Worm (Caenorhabditis elegans) whole organism, L3 larva: ENCODE results near the gene F45D3.1.

Experiments used
- ama-1 ChIP-seq: fragments of 150-350 bp; optimal IDR thresholded peaks from 2 replicates; lab custom pipeline; 2018
- egl-27 ChIP-seq: sonication (generic microtip); optimal IDR thresholded peaks from 4 replicates; lab custom pipeline; 2017; ENCODE audit warnings: missing biosample characterization, missing genetic modification reagents, missing genetic modification characterization
- elt-1 ChIP-seq: fragments of 150-350 bp; optimal IDR thresholded peaks from 2 replicates; lab custom pipeline; 2014; ENCODE audit warnings: missing biosample characterization, missing genetic modification characterization
- elt-2 ChIP-seq: sonication (generic microtip); optimal IDR thresholded peaks from 2 replicates; lab custom pipeline; 2016; ENCODE audit warnings: missing genetic modification reagents, mild to moderate bottlenecking, missing genetic modification characterization, missing compliant biosample characterization
- elt-3 ChIP-seq, 3 experiments: fragments of 150-350 bp in 1 of 3; sonication (generic microtip) in 2 of 3; optimal IDR thresholded peaks; 2 replicates in 2 of 3; 4 replicates in 1 of 3; lab custom pipeline; 2014 to 2017; ENCODE audit warnings: missing biosample characterization in 3 of 3, missing genetic modification characterization in 3 of 3
- fkh-10 ChIP-seq: sonication (generic microtip); optimal IDR thresholded peaks from 2 replicates; lab custom pipeline; 2017; ENCODE audit warnings: missing biosample characterization, missing genetic modification reagents, missing genetic modification characterization
- lin-39 ChIP-seq: fragments of 150-350 bp; optimal IDR thresholded peaks from 2 replicates; lab custom pipeline; 2018; ENCODE audit warnings: missing biosample characterization, missing genetic modification reagents, missing genetic modification characterization
- mml-1 ChIP-seq: fragments of 150-350 bp; sonication (generic microtip); optimal IDR thresholded peaks from 3 replicates; lab custom pipeline; 2014; ENCODE audit warnings: missing biosample characterization, missing genetic modification characterization
- nhr-43 ChIP-seq: sonication (generic microtip); optimal IDR thresholded peaks from 2 replicates; lab custom pipeline; 2016; ENCODE audit warnings: mild to moderate bottlenecking, missing genetic modification characterization, missing compliant biosample characterization; ENCODE audit not compliant: poor library complexity, severe bottlenecking
- nhr-76 ChIP-seq: fragments of 150-350 bp; sonication (generic microtip); optimal IDR thresholded peaks from 5 replicates; lab custom pipeline; 2014; ENCODE audit warnings: missing biosample characterization, missing genetic modification characterization
- nhr-77 ChIP-seq: fragments of 150-350 bp; optimal IDR thresholded peaks from 2 replicates; lab custom pipeline; 2014; ENCODE audit warnings: missing biosample characterization, missing genetic modification characterization
- snpc-4 ChIP-seq: fragments of 150-350 bp; optimal IDR thresholded peaks from 2 replicates; lab custom pipeline; 2014; ENCODE audit warnings: missing biosample characterization, missing genetic modification characterization

DNA sequence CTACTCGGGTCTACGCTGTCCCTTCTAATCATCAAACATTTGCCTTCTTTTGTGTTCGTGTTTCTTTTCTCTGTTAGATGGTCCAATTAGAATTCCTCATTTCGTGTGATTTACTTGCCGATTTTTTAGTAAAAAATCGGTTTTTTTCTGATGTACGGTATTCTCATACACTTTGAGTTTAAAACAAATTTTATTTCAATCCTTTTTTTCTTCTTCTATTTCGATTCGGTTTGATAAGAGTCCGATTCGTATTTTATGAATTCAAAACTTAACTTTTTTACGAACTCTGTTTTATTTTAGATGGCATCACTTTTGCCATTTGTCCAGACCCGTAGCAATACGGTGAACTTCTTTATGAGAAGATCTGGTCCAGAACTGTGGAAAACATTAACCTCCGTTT is 36.3 kb downstream of the F45D3.1 start, which contains the start of gene mrps-5:
- TF ChIP-seq fkh-10 (GFP tag; lab: Kevin White, UChicago), result no peak
- no peak for TF ChIP-seq mml-1 (tag; lab: Kevin White, UChicago)
- TF ChIP-seq snpc-4, result no peak
- TF ChIP-seq elt-1 (tag; lab: Kevin White, UChicago), result no peak
- no peak for TF ChIP-seq nhr-43 (tag; lab: Kevin White, UChicago)
- TF ChIP-seq ama-1 (lab: Kevin White, UChicago), result no peak
- TF ChIP-seq nhr-77 (tag; lab: Kevin White, UChicago), result no peak
- TF ChIP-seq elt-2 (tag; lab: Kevin White, UChicago), result no peak
- no peak for TF ChIP-seq lin-39 (tag; lab: Kevin White, UChicago)
- TF ChIP-seq elt-3 (tag; optimal IDR thresholded peaks at IDR 0.05; lab: Kevin White, UChicago), result no peak
- TF ChIP-seq egl-27 (tag; lab: Kevin White, UChicago), result no peak
- no peak for TF ChIP-seq nhr-76 (tag; lab: Kevin White, UChicago)
